Fruit fly (Drosophila melanogaster) S2 (cell line): ENCODE results near the gene CG15147.

Experiments used
- CG8478 ChIP-seq: fragments of >200 bp; optimal IDR thresholded peaks from 2 replicates; lab custom pipeline; 2018
- CTCF ChIP-seq, 2 experiments: fragments of >200 bp; optimal IDR thresholded peaks; 2 replicates each; lab custom pipeline; 2018

dm6 chr2L:17591960-17592359 lies 34.2 kb downstream of the CG15147 start, which contains the start of the genes Sytalpha and CG6870:
- TF ChIP-seq CTCF (optimal IDR thresholded peaks at IDR 0.05; lab: Kevin White, UChicago): no peak
- TF ChIP-seq CG8478: no peak
